Fruit fly (Drosophila melanogaster): ENCODE data around the gene kmr.

DNA sequence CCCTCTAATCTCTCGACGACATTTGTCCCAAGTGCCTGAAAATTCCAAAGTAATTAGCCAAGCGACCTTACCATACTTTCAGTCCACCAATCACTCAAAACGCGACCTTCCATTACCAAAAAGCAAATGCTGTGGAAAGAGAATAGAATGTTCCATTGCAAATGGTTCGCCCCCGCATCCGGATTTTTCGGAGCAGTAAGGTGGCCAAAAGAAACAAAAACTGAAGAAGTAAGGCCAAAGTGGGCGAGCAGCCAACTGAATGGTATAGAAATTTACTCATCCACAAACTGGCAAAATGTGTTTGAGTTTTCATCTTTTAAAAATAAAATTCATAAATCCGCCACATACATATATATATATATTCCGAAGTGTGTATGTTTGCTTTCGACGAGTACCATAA, 58.3 kb downstream of the kmr start:
- TF ChIP-seq psq (optimal IDR thresholded peaks at IDR 0.05) (no peak), pan (optimal IDR thresholded peaks at IDR 0.05) (no peak), CG8478 (optimal IDR thresholded peaks at IDR 0.05) (no peak), EcR (GFP tag; optimal IDR thresholded peaks at IDR 0.05) (no peak)
